Fruit fly (Drosophila melanogaster) whole organism, adult: ENCODE results near the gene tefu.

ENCODE experiments used
- CG11617 ChIP-seq: fragments of 200-800 bp; sonication (Bioruptor generic); optimal IDR thresholded peaks from 2 replicates; lab custom pipeline; 2017; ENCODE audit warnings: mild to moderate bottlenecking, missing biosample characterization, missing genetic modification reagents, missing genetic modification characterization
- CG12768 ChIP-seq: fragments of 200-800 bp; sonication (Bioruptor generic); optimal IDR thresholded peaks from 2 replicates; lab custom pipeline; 2017; ENCODE audit warnings: missing biosample characterization, missing genetic modification characterization, mild to moderate bottlenecking, moderate library complexity, missing genetic modification reagents
- CG14711 ChIP-seq: fragments of 200-800 bp; sonication (Bioruptor generic); optimal IDR thresholded peaks from 2 replicates; lab custom pipeline; 2018; ENCODE audit warnings: missing biosample characterization, mild to moderate bottlenecking, missing genetic modification characterization, moderate library complexity
- CG1620 ChIP-seq: fragments of 200-800 bp; sonication (Bioruptor generic); optimal IDR thresholded peaks from 2 replicates; lab custom pipeline; 2016; ENCODE audit warnings: missing biosample characterization, missing genetic modification characterization
- CG33017 ChIP-seq: fragments of 200-800 bp; sonication (Bioruptor generic); optimal IDR thresholded peaks from 2 replicates; lab custom pipeline; 2018; ENCODE audit warnings: missing biosample characterization, mild to moderate bottlenecking, missing genetic modification characterization, moderate library complexity
- CG5204 ChIP-seq: fragments of 200-800 bp; sonication (Bioruptor generic); optimal IDR thresholded peaks from 2 replicates; lab custom pipeline; 2016; ENCODE audit warnings: missing biosample characterization, missing genetic modification characterization
- CG7045 ChIP-seq: fragments of 200-800 bp; sonication (Bioruptor generic); optimal IDR thresholded peaks from 2 replicates; lab custom pipeline; 2017; ENCODE audit warnings: missing biosample characterization, mild to moderate bottlenecking, missing genetic modification characterization
- CG7101 ChIP-seq: fragments of 200-800 bp; sonication (Bioruptor generic); optimal IDR thresholded peaks from 2 replicates; lab custom pipeline; 2018; ENCODE audit warnings: missing biosample characterization, mild to moderate bottlenecking, missing genetic modification characterization, moderate library complexity
- Clk ChIP-seq: fragments of 200-800 bp; sonication (Bioruptor generic); optimal IDR thresholded peaks from 2 replicates; lab custom pipeline; 2017; ENCODE audit warnings: missing biosample characterization, missing genetic modification characterization
- Crg-1 ChIP-seq: fragments of 200-800 bp; sonication (Bioruptor generic); optimal IDR thresholded peaks from 2 replicates; lab custom pipeline; 2016; ENCODE audit warnings: missing biosample characterization, missing genetic modification characterization
- Hr96 ChIP-seq: fragments of 200-800 bp; sonication (Bioruptor generic); optimal IDR thresholded peaks from 2 replicates; lab custom pipeline; 2016; ENCODE audit warnings: missing biosample characterization, missing genetic modification characterization
- Mnt ChIP-seq: fragments of 200-800 bp; sonication (Bioruptor generic); optimal IDR thresholded peaks from 2 replicates; lab custom pipeline; 2016; ENCODE audit warnings: missing biosample characterization, mild to moderate bottlenecking, missing genetic modification characterization
- bab1 ChIP-seq: fragments of 200-800 bp; sonication (Bioruptor generic); optimal IDR thresholded peaks from 3 replicates; lab custom pipeline; 2019; ENCODE audit warnings: missing biosample characterization, mild to moderate bottlenecking, missing genetic modification characterization, moderate library complexity
- cic ChIP-seq: fragments of 200-800 bp; sonication (Bioruptor generic); optimal IDR thresholded peaks from 2 replicates; lab custom pipeline; 2017; ENCODE audit warnings: missing biosample characterization, mild to moderate bottlenecking, missing genetic modification characterization, moderate library complexity
- cnc ChIP-seq, 2 experiments: fragments of >200 bp; optimal IDR thresholded peaks; 2 replicates each; lab custom pipeline; 2017
- kay ChIP-seq: fragments of 200-800 bp; sonication (Bioruptor generic); peaks from one replicate; lab custom pipeline; 2016; ENCODE audit warnings: missing biosample characterization, missing genetic modification characterization, borderline replicate concordance
- ovo ChIP-seq: fragments of 200-800 bp; sonication (Bioruptor generic); optimal IDR thresholded peaks from 2 replicates; lab custom pipeline; 2016; ENCODE audit warnings: missing biosample characterization, missing genetic modification characterization
- pad ChIP-seq: fragments of 200-800 bp; sonication (Bioruptor generic); optimal IDR thresholded peaks from 3 replicates; lab custom pipeline; 2017; ENCODE audit warnings: missing biosample characterization, missing genetic modification characterization, mild to moderate bottlenecking, moderate library complexity, missing genetic modification reagents
- tj ChIP-seq: fragments of 200-800 bp; sonication (Bioruptor generic); optimal IDR thresholded peaks from 3 replicates; lab custom pipeline; 2017; ENCODE audit warnings: missing biosample characterization, mild to moderate bottlenecking, missing genetic modification characterization, moderate library complexity
- toe ChIP-seq: fragments of 200-800 bp; sonication (Bioruptor generic); optimal IDR thresholded peaks from 2 replicates; lab custom pipeline; 2016; ENCODE audit warnings: missing biosample characterization, missing genetic modification characterization

The tefu gene

dm6 chr3R:15197373-15197772 lies 44.7 kb downstream of the tefu start:
- no peak for TF ChIP-seq ovo
- no peak for TF ChIP-seq CG1620 (GFP tag; lab: Kevin White, UChicago)
- no peak for TF ChIP-seq Clk
- no peak for TF ChIP-seq Hr96 (GFP tag; lab: Kevin White, UChicago)
- no peak for TF ChIP-seq CG33017 (tag; lab: Kevin White, UChicago)
- TF ChIP-seq pad (GFP tag; lab: Kevin White, UChicago) = no peak
- TF ChIP-seq CG14711 (tag; lab: Kevin White, UChicago) = no peak
- no peak for TF ChIP-seq Mnt (GFP tag; lab: Kevin White, UChicago)
- TF ChIP-seq CG7045 = peak; percentile 7
- peak; percentile 37 for TF ChIP-seq cic
- TF ChIP-seq CG11617 (GFP tag; lab: Kevin White, UChicago) = no peak
- TF ChIP-seq tj (GFP tag; lab: Kevin White, UChicago) = no peak
- TF ChIP-seq CG12768 (GFP tag; lab: Kevin White, UChicago) = peak; percentile 25
- no peak for TF ChIP-seq toe
- TF ChIP-seq kay = peak; percentile 47
- no peak for TF ChIP-seq CG5204 (GFP tag; lab: Kevin White, UChicago)
- TF ChIP-seq CG7101 (tag; lab: Kevin White, UChicago) = no peak
- TF ChIP-seq cnc (optimal IDR thresholded peaks at IDR 0.05; lab: Kevin White, UChicago) = no peak
- no peak for TF ChIP-seq bab1
- TF ChIP-seq Crg-1 = no peak

dm6 chr3R:15196134-15197034 lies 45.7 kb downstream of the tefu start, which contains the start of the genes Kpc1 and CG42542:
Gene Kpc1, minus strand, starts transcription at chr3R:15196210.
Gene CG42542, plus strand, starts transcription at chr3R:15196598.
- TF ChIP-seq kay = peak; percentile 94
- TF ChIP-seq Clk = peak; percentile 78
- TF ChIP-seq CG7045 = peak; percentile 67
- TF ChIP-seq tj (GFP tag; lab: Kevin White, UChicago) = peak; percentile 89
- peak; percentile 75 for TF ChIP-seq Mnt (GFP tag; lab: Kevin White, UChicago)
- peak; percentile 75 for TF ChIP-seq CG7101 (tag; lab: Kevin White, UChicago)
- peak; percentile 89 for TF ChIP-seq toe
- peak; percentile 58 for TF ChIP-seq cic
- peak; percentile 85 for TF ChIP-seq CG1620 (GFP tag; lab: Kevin White, UChicago)
- TF ChIP-seq Crg-1 = peak; percentile 72
- no peak for TF ChIP-seq cnc (optimal IDR thresholded peaks at IDR 0.05; lab: Kevin White, UChicago)
- TF ChIP-seq pad (GFP tag; lab: Kevin White, UChicago) = peak; percentile 85
- TF ChIP-seq bab1 = peak; percentile 25
- TF ChIP-seq CG14711 (tag; lab: Kevin White, UChicago) = peak; percentile 52
- peak; percentile 70 for TF ChIP-seq CG11617 (GFP tag; lab: Kevin White, UChicago)
- peak; percentile 53 for TF ChIP-seq CG33017 (tag; lab: Kevin White, UChicago)
- peak; percentile 72 for TF ChIP-seq ovo
- peak; percentile 76 for TF ChIP-seq CG12768 (GFP tag; lab: Kevin White, UChicago)
- peak; percentile 73 for TF ChIP-seq Hr96 (GFP tag; lab: Kevin White, UChicago)
- TF ChIP-seq CG5204 (GFP tag; lab: Kevin White, UChicago) = peak; percentile 79
